Fruit fly (Drosophila melanogaster): ENCODE measurements around the gene CG42249.

DNA sequence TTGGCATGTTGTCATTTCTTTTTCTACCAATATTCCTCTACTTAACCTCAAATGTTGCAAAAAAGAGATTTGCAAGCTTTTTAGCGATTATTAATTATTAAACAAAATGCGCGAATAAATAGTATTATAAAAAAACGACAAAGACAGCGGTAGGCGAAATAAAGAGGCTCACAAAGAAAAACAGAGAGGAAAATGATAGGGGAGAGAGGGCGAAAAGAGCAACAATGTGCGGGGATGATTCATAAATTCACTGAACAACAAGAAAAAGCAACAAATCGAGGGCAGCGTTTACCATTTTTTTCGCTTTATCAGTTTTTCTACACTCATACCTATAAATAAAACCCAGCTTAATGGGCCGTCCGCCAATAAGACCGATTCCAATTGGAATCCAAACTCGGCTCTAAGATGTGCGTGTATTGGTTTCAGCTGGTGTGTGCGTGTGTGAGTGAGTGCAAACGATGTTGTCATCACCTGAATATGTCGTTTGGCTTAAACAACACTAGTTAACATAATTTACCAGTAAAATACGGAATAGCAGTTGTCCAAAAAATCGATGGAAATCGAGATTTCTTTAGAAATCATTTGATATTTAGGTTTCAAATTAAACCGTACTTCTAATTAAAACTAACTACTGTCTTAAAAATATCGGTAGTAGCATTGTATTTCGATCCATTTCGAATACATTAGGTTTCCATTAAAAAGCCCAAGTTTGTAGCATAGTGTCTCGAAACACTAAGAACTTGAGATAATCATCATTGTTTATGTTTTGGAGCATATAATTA, 59.9 kb downstream of the CG42249 start:
- no peak for TF ChIP-seq CG4496 (GFP tag; IDR thresholded peaks at IDR 0.05)
- TF ChIP-seq CG15710 (tag; optimal IDR thresholded peaks at IDR 0.05): peak; percentile 4

All from whole organism, pupa.